Fruit fly (Drosophila melanogaster): ENCODE data around the gene Or33c.

dm6 chr2L:11987945-11988344 is 50.2 kb downstream of the Or33c start, which contains the start of the genes CG6686 and CG34163:
- TF ChIP-seq CG8478 (optimal IDR thresholded peaks at IDR 0.05) (no peak), CTCF (optimal IDR thresholded peaks at IDR 0.05) (no peak)
